Worm (Caenorhabditis elegans): ENCODE data around the gene F36A4.3.

Gene F36A4.3

DNA sequence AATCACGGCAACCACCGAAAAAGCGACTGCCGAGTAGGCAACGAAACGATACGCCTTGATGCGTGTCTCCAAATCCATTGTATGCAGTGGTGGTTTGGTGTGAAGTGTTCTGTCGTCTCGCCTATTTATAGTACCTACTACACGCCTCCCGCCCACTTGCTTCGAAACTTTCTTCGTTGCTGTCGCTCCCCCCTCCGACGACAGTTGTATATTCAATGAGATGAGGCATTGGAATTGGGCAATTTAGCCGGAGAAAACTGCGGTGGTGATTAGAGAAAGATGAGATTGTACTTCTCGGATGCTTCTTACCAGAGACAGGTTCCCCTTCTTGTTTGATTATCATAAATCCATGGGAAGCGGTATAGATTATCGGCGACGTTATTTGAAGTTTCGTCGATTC lies 24.9 kb upstream of the F36A4.3 start, which contains the start of gene col-34:
TSS of gene col-34 (minus strand) at position 101 of the 400 bp plus-strand sequence.
- TF ChIP-seq egl-5 (tag; optimal IDR thresholded peaks at IDR 0.05), result peak; percentile 15
- no peak for TF ChIP-seq aly-2 (tag; optimal IDR thresholded peaks at IDR 0.05)

DNA sequence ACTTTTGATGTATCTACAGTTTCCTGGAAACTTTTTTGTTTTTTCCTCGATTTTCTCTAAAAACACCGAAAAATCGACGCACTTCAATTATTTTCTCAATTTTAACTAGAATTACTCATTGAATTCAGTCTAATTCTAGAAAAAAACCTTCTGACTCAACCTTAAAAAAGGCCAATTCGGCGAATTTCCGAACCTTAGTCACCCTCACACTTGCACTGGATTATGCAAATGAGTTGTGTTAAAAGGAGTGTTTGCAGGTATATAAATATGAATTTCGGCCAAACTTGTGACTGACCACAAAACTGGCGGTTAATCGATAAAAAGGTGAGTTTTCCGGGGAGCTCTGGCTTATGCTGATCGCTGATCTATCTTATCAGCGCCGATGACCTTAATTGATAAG lies 22.9 kb upstream of the F36A4.3 start, which contains the start of gene ttr-20:
TSS of gene ttr-20 (plus strand) at position 301 of the 400 bp plus-strand sequence.
- TF ChIP-seq nhr-43 (tag; optimal IDR thresholded peaks at IDR 0.05; ENCODE audit: poor library complexity, severe bottlenecking) (no peak), fkh-10 (GFP tag; optimal IDR thresholded peaks at IDR 0.05) (no peak), zag-1 (tag; optimal IDR thresholded peaks at IDR 0.05) (no peak), ztf-4 (tag; optimal IDR thresholded peaks at IDR 0.05) (no peak), mml-1 (tag; optimal IDR thresholded peaks at IDR 0.05) (no peak), pqm-1 (tag; optimal IDR thresholded peaks at IDR 0.05) (no peak), hmg-11 (tag; optimal IDR thresholded peaks at IDR 0.05) (no peak), ZK546.5 (tag; optimal IDR thresholded peaks at IDR 0.05) (no peak), aly-2 (tag; optimal IDR thresholded peaks at IDR 0.05) (no peak), snpc-4 (tag; optimal IDR thresholded peaks at IDR 0.05) (no peak), ceh-28 (tag; optimal IDR thresholded peaks at IDR 0.05) (no peak)

DNA sequence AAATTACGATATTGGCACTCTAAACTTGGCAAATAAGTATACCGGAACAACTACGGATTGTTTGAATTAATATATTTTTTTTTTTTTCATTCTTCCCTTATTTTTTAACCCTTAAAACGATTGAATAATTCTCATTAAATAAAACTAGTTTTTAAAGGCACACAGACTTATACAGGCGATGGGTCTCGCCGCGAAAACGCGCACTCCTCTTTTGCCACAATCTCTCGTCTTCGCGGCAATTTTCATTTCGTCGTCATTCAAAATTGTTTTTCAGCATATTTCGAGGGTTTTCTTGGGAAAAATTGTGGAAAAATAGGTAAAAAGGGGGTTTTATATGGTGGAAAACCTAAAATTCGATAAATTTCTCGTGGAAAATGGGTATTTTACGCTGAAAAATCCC lies 22.1 kb upstream of the F36A4.3 start:
- no peak for TF ChIP-seq eor-1 (tag; optimal IDR thresholded peaks at IDR 0.05)
- TF ChIP-seq pha-4 (tag; optimal IDR thresholded peaks at IDR 0.05), result peak; percentile 71
- no peak for TF ChIP-seq sea-2 (GFP tag; optimal IDR thresholded peaks at IDR 0.05)
- no peak for TF ChIP-seq skn-1 (tag; optimal IDR thresholded peaks at IDR 0.05)
- peak; percentile 36 for TF ChIP-seq hmg-11 (tag; optimal IDR thresholded peaks at IDR 0.05)
- TF ChIP-seq nhr-25 (tag; optimal IDR thresholded peaks at IDR 0.05), result peak; percentile 62
- peak; percentile 33 for TF ChIP-seq elt-2 (tag; optimal IDR thresholded peaks at IDR 0.05)
- no peak for TF ChIP-seq unc-39 (tag; optimal IDR thresholded peaks at IDR 0.05)
- TF ChIP-seq unc-62 (GFP tag; optimal IDR thresholded peaks at IDR 0.05), result no peak
- TF ChIP-seq nhr-77 (tag; optimal IDR thresholded peaks at IDR 0.05), result no peak
- TF ChIP-seq pqm-1 (tag; optimal IDR thresholded peaks at IDR 0.05), result no peak
- TF ChIP-seq ama-1 (optimal IDR thresholded peaks at IDR 0.05), result no peak
- TF ChIP-seq ztf-11 (tag; optimal IDR thresholded peaks at IDR 0.05), result no peak
- peak; percentile 31 for TF ChIP-seq lin-39 (tag; optimal IDR thresholded peaks at IDR 0.05)
- peak; percentile 70 for TF ChIP-seq egl-5 (tag; optimal IDR thresholded peaks at IDR 0.05)
- TF ChIP-seq nhr-23 (tag; optimal IDR thresholded peaks at IDR 0.05), result peak; percentile 58
- TF ChIP-seq ceh-9 (tag; optimal IDR thresholded peaks at IDR 0.05), result no peak
- no peak for TF ChIP-seq ceh-82 (tag; optimal IDR thresholded peaks at IDR 0.05)
- no peak for TF ChIP-seq ceh-28 (tag; optimal IDR thresholded peaks at IDR 0.05)
- TF ChIP-seq lin-15B (tag; optimal IDR thresholded peaks at IDR 0.05), result peak; percentile 55

ce11 chrIV:4247770-4248169 lies 21.6 kb upstream of the F36A4.3 start, which contains the start of gene ama-1:
TSS of gene ama-1 (plus strand) at chrIV:4248070.
- no peak for TF ChIP-seq daf-12 (tag; optimal IDR thresholded peaks at IDR 0.05)

ce11 chrIV:4254989-4255582 lies 14.3 kb upstream of the F36A4.3 start:
- no peak for TF ChIP-seq snpc-4 (tag; optimal IDR thresholded peaks at IDR 0.05)
- TF ChIP-seq skn-1 (tag; optimal IDR thresholded peaks at IDR 0.05), result no peak
- TF ChIP-seq nhr-23 (tag; optimal IDR thresholded peaks at IDR 0.05), result no peak
- no peak for TF ChIP-seq ztf-4 (tag; optimal IDR thresholded peaks at IDR 0.05)
- TF ChIP-seq jun-1 (tag; optimal IDR thresholded peaks at IDR 0.05), result no peak
- TF ChIP-seq nhr-237 (tag; optimal IDR thresholded peaks at IDR 0.05), result no peak
- no peak for TF ChIP-seq daf-12 (tag; optimal IDR thresholded peaks at IDR 0.05)
- TF ChIP-seq fkh-2 (tag; optimal IDR thresholded peaks at IDR 0.05), result no peak
- no peak for TF ChIP-seq ceh-82 (tag; optimal IDR thresholded peaks at IDR 0.05)

- TF ChIP-seq nhr-77 (tag; optimal IDR thresholded peaks at IDR 0.05), result no peak
- no peak for TF ChIP-seq ZK546.5 (tag; optimal IDR thresholded peaks at IDR 0.05)
- TF ChIP-seq jun-1 (tag; optimal IDR thresholded peaks at IDR 0.05), result peak; percentile 3
- no peak for TF ChIP-seq eor-1 (tag; optimal IDR thresholded peaks at IDR 0.05)
- no peak for TF ChIP-seq nfya-1 (tag; optimal IDR thresholded peaks at IDR 0.05; ENCODE audit: insufficient read depth)
- TF ChIP-seq elt-2 (tag; optimal IDR thresholded peaks at IDR 0.05), result peak; percentile 82
- TF ChIP-seq pqm-1 (tag; optimal IDR thresholded peaks at IDR 0.05), result peak; percentile 12
These were observed 10.0 kb upstream of the F36A4.3 start for ce11 chrIV:4259433-4259832.
